Fruit fly (Drosophila melanogaster) whole organism, wandering third instar larva: ENCODE results near the gene CG10512.

Experiments used
- Abd-B ChIP-seq: fragments of >200 bp; optimal IDR thresholded peaks from 2 replicates; lab custom pipeline; 2017; ENCODE audit warnings: missing biosample characterization, missing genetic modification characterization
- Dfd ChIP-seq: fragments of >200 bp; optimal IDR thresholded peaks from 2 replicates; lab custom pipeline; 2017; ENCODE audit warnings: missing biosample characterization, missing genetic modification characterization
- HLH106 ChIP-seq: fragments of 200-800 bp; optimal IDR thresholded peaks from 3 replicates; lab custom pipeline; 2019; ENCODE audit warnings: missing biosample characterization, mild to moderate bottlenecking, missing genetic modification characterization, moderate library complexity
- Myc ChIP-seq: fragments of >200 bp; optimal IDR thresholded peaks from 2 replicates; lab custom pipeline; 2017
- N ChIP-seq: fragments of >200 bp; optimal IDR thresholded peaks from 2 replicates; lab custom pipeline; 2018; ENCODE audit warnings: missing biosample characterization, missing external identifiers, missing genetic modification characterization
- OdsH ChIP-seq: fragments of 200-800 bp; sonication (Bioruptor generic); optimal IDR thresholded peaks from 2 replicates; lab custom pipeline; 2016; ENCODE audit warnings: missing biosample characterization, mild to moderate bottlenecking, missing genetic modification characterization
- Rel ChIP-seq, 2 experiments: fragments of 200-800 bp; sonication (Bioruptor generic) in 1 of 2; optimal IDR thresholded peaks; 2 replicates in 1 of 2; 3 replicates in 1 of 2; lab custom pipeline; 2016 to 2019; ENCODE audit warnings: mild to moderate bottlenecking in 2 of 2, missing biosample characterization in 2 of 2, missing genetic modification characterization in 2 of 2, moderate library complexity in 1 of 2
- fru ChIP-seq: fragments of 200-800 bp; sonication (Bioruptor generic); optimal IDR thresholded peaks from 3 replicates; lab custom pipeline; 2016; ENCODE audit warnings: missing biosample characterization, mild to moderate bottlenecking, missing genetic modification characterization
- h ChIP-seq: fragments of 200-800 bp; sonication (Bioruptor generic); optimal IDR thresholded peaks from 3 replicates; lab custom pipeline; 2016; ENCODE audit warnings: missing biosample characterization, mild to moderate bottlenecking, missing genetic modification characterization
- pan ChIP-seq: fragments of >200 bp; optimal IDR thresholded peaks from 2 replicates; lab custom pipeline; 2017
- psq ChIP-seq: fragments of 200-800 bp; sonication (Bioruptor generic); optimal IDR thresholded peaks from 3 replicates; lab custom pipeline; 2017; ENCODE audit warnings: missing biosample characterization, mild to moderate bottlenecking, missing genetic modification characterization, moderate library complexity
- sv ChIP-seq: fragments of 200-800 bp; sonication (Bioruptor generic); optimal IDR thresholded peaks from 3 replicates; lab custom pipeline; 2016; ENCODE audit warnings: missing biosample characterization, missing genetic modification characterization
- usp ChIP-seq: fragments of >200 bp; optimal IDR thresholded peaks from 2 replicates; lab custom pipeline; 2017; ENCODE audit warnings: missing biosample characterization, missing genetic modification characterization

DNA sequence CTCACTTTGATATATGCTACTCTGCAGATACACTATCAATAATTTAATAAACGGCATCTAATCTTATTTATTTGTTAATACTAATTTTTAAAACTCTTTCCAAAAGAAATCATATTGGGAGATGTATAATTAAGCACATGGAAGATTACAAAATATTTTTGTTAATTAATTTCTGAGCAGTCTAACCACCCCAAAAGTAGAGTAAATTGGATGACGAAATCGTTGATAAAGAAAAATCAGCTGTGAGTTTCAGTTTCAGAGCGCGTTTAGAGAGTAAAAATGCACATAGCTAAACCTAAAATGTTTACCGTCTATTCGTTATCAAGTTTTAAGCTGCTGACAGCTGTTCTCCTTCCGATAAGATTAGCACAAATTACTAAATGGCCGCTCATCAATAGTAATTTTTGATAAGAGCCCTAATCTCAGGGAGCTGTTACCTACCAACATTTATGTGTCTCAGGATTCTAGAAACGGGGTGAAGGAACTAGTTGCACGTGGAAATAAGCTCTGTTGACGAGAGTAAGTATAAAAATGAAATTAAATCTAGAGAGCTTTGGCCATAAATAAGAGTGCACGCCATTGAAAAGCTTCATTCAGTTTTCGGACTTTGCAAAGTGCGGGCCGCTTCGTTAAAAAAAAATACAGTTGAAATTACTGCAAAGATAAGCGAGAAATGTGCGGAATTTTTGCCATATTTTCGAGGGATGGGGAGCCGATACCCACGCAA is 30.0 kb upstream of the CG10512 start, which contains the start of the genes chb and AsnS:
- TF ChIP-seq fru (GFP tag; lab: Kevin White, UChicago) (peak; percentile 71), Abd-B (no peak), N (GFP tag; lab: Kevin White, UChicago) (no peak), h (GFP tag; lab: Kevin White, UChicago) (peak; percentile 87), Rel (GFP tag; optimal IDR thresholded peaks at IDR 0.05; lab: Kevin White, UChicago) (no peak), Rel (tag; optimal IDR thresholded peaks at IDR 0.05; lab: Kevin White, UChicago) (peak; percentile 9), Myc (lab: Kevin White, UChicago) (no peak), sv (no peak), usp (no peak), pan (lab: Kevin White, UChicago) (no peak), OdsH (GFP tag; lab: Kevin White, UChicago) (peak; percentile 86), Dfd (no peak), HLH106 (peak; percentile 87), psq (peak; percentile 65)
